Fruit fly (Drosophila melanogaster) Kc167 (cell line): ENCODE results near the gene CG4287.

Experiments used
- Myc ChIP-seq: fragments of >200 bp; optimal IDR thresholded peaks from 2 replicates; lab custom pipeline; 2017; ENCODE audit warnings: missing external identifiers
- Sin3A ChIP-seq: fragments of >200 bp; optimal IDR thresholded peaks from 2 replicates; lab custom pipeline; 2018; ENCODE audit warnings: missing external identifiers
- insv ChIP-seq: fragments of >200 bp; optimal IDR thresholded peaks from 3 replicates; lab custom pipeline; 2018; ENCODE audit warnings: missing external identifiers
- psq ChIP-seq: fragments of >200 bp; optimal IDR thresholded peaks from 2 replicates; lab custom pipeline; 2017; ENCODE audit warnings: missing external identifiers
- ttk ChIP-seq: sonication (Bioruptor generic); optimal IDR thresholded peaks from 2 replicates; lab custom pipeline; 2017; ENCODE audit warnings: missing external identifiers

dm6 chr3R:16010009-16010505 is 46.4 kb upstream of the CG4287 start:
- TF ChIP-seq ttk (lab: Kevin White, UChicago) (no peak), Sin3A (lab: Kevin White, UChicago) (no peak), insv (lab: Kevin White, UChicago) (no peak), psq (no peak), Myc (lab: Kevin White, UChicago) (no peak)
